Fruit fly (Drosophila melanogaster) whole organism, wandering third instar larva: ENCODE results near the gene Brf.

Experiments
- Abd-B ChIP-seq: fragments of >200 bp; optimal IDR thresholded peaks from 2 replicates; lab custom pipeline; 2017; ENCODE audit warnings: missing biosample characterization, missing genetic modification characterization
- OdsH ChIP-seq: fragments of 200-800 bp; sonication (Bioruptor generic); optimal IDR thresholded peaks from 2 replicates; lab custom pipeline; 2016; ENCODE audit warnings: missing biosample characterization, mild to moderate bottlenecking, missing genetic modification characterization
- Vsx2 ChIP-seq: fragments of 200-300, 225-300 bp; sonication (Bioruptor generic); optimal IDR thresholded peaks from 2 replicates; lab custom pipeline; 2018; ENCODE audit warnings: missing biosample characterization, missing genetic modification characterization; ENCODE audit not compliant: partially characterized antibody
- dsf ChIP-seq: sonication (Bioruptor generic); optimal IDR thresholded peaks from 2 replicates; lab custom pipeline; 2016; ENCODE audit warnings: missing biosample characterization, missing genetic modification characterization, borderline replicate concordance
- fru ChIP-seq: fragments of 200-800 bp; sonication (Bioruptor generic); optimal IDR thresholded peaks from 3 replicates; lab custom pipeline; 2016; ENCODE audit warnings: missing biosample characterization, mild to moderate bottlenecking, missing genetic modification characterization

- no peak for TF ChIP-seq OdsH (GFP tag; lab: Kevin White, UChicago)
- TF ChIP-seq dsf (GFP tag; lab: Kevin White, UChicago) = no peak
- no peak for TF ChIP-seq fru (GFP tag; lab: Kevin White, UChicago)
- TF ChIP-seq Abd-B (GFP tag; lab: Kevin White, UChicago) = no peak
- TF ChIP-seq Vsx2 (GFP tag; lab: Kevin White, UChicago) = no peak
Measured at dm6 chr3R:17381916-17382315, 9.2 kb downstream of the Brf start.
